Worm (Caenorhabditis elegans): Measurements from ENCODE around the gene B0310.2.

B0310.2 gene

DNA sequence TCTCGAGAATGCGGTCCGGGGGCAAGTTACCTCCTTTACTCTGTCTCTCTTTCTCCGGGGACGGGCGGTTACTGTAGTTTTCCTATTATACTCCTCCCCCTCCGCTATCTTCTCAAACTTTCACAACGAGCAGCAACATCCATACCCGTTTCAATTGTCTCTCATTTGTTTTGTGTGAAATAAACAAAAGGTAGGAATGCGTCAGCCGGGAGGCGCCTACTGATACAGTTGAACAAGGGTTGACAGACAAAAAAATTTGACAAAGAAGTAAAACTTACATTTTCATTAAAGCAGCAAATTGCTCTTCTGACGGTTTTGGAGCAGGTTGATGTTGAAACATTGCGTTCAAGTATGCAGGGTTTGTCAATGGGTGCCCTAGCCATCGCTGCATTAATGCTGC, 1.7 kb downstream of the B0310.2 start:
- TF ChIP-seq unc-62 (GFP tag; optimal IDR thresholded peaks at IDR 0.05), result no peak

DNA sequence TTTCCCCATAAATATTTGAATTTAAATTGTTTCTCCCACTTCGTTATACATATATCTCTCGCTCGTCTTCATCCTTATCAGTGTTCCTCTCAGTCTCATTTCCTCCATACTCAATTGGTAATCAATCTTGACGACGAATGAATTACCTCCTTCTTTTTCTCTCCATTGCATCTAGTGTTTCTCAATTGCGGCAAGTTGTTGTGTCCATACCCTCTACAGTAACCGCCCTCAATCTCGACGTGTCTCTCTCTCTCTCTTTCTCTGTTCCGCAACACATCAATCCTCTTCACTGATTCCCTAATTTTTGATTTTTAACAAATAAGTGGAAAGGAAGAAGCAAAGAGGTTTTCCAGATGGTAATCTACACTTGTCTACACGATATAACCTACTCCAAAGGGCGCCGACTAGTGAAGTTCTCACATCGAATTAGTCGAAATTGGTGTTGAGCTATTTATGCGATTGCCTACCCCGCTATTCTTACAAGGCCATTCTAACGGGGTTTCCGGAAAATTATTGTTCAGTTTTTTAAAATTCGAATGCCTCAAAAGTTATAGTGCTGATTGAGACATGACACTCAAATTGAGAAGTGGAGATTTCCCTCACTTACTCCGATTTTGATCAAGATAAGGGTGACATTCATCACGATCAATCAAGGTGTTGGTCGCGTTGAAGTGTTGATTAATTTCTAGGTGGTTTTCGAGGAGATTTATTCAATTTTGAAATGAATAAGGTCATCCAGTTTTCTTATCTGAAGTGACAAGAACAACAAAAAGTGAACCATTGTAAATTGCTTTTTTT, 2.5 kb downstream of the B0310.2 start:
- no peak for TF ChIP-seq unc-62 (GFP tag; optimal IDR thresholded peaks at IDR 0.05)

DNA sequence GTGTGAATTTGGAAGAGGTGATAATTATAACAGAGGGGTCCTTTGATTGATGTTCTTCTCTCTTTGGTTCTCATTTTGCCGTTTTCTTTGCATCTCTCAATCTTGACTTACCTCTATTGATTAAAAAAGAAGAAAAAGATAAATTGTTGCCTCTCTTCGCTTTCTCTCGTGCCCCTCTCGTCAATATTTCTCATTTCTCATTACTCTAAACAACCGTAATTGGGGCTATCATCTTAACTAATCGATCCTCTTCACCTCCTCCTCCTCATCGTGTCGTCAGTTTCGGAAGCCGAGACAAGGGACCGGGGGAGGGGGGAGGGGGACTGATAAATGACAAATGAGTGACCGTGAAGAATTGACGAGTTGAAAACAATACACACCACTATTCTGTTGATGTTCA, 8.1 kb downstream of the B0310.2 start:
- TF ChIP-seq unc-62 (GFP tag; optimal IDR thresholded peaks at IDR 0.05), result no peak

DNA sequence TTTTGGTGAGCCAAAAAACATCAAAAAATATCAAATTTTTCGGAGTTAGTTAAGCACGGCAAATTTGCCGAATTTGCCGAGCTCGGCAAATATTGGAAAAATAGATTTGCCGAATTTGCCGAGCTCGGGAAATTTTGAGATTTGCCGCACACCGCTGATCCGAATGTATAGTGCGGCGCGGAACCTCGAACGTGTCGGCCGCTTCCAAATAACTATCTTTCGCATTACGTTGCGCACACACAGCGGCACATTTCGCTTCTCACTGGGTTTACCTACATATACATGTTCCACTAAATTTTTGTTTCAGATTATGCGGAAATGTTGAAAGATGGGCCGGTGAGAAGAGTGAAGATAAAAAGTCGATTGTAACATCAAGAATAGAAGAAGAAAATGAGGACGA, 10.0 kb downstream of the B0310.2 start:
- TF ChIP-seq unc-62 (GFP tag; optimal IDR thresholded peaks at IDR 0.05), result no peak

DNA sequence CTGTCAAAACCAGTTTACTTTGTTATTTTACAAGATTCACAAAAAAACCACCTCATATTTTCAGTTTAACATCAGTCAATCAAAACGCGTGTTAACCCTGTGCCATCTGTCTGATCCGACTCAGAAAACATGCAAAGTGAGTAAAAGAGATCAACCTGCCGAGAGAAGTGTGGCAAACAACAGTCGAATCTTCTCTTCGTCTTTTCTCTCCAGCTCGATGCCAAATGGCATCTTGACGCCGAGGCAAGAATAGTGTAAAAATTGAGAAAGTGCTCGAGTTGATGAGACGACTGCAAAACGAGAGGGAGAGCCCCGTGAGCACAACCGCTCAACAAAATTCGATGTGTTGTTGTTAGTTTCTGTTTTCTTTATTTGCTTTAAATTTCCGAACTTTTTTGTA, 13.8 kb downstream of the B0310.2 start, which contains the start of gene B0310.1:
Gene B0310.1, plus strand, starts transcription at position 310 of the 400 bp plus-strand sequence.
- TF ChIP-seq unc-62 (GFP tag; optimal IDR thresholded peaks at IDR 0.05), result no peak

DNA sequence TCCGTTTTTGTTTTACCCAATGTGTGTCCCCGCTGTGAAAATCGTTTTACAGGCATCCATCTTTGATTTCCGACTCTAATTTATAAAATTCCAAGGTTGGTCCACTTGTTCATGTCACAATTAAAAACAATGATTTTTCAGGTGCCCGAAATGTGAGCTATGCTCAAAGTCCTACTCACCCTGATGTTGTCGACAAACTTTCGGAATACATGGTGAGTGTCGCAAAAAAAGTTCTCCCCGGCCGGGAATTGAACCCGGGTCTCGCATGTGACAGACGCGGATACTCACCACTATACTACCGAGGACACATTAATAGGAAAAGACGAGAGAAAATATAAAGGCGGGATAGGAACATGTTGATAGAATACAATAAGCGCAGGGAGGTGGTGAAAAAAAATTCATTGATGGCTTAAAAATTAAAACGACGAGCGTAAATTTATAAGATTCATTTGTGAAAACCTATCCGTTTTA, 17.1 kb downstream of the B0310.2 start, which contains the start of gene egl-17:
Gene egl-17, plus strand, starts transcription at position 51 of the 471 bp plus-strand sequence.
- TF ChIP-seq unc-62 (GFP tag; optimal IDR thresholded peaks at IDR 0.05), result no peak

DNA sequence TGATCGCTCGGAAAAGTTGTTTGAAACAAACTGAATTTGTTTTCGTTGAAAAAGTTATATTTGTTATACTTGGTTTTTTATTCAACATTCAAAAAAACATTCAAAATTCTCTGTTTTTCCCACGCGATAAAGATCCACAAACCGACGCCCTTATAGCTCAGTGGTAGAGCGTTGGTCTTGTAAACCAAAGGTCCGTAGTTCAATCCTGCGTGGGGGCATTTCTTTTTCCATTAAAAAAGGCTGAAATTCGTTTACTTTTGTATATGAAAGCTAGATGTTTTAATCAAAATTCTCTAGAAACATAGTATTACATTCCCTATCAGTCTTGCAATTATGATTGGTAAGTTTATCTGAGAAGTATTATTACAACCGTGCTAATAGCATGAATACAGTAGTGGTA, 19.1 kb downstream of the B0310.2 start:
- TF ChIP-seq unc-62 (GFP tag; optimal IDR thresholded peaks at IDR 0.05), result no peak

DNA sequence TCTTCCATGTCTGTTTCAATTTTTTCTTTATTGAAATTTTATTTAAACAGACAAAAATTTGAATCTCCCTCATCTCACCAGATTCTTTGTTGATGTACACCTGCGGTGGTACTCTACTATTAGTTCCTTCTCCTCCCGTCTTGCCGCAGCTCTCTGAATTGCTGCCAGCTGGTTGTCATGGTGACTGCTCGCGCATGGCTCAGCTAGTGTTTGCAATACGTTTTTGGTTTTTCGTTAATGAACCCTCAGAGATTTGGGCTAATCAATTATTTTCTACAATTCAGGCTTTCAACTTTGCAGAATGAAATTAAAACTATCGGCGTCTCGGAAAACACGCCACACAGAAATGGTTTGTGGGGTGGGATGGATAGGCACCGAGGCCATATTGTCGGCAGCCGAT, 25.6 kb downstream of the B0310.2 start, which contains the start of gene che-2:
Gene che-2, plus strand, starts transcription at position 301 of the 400 bp plus-strand sequence.
- no peak for TF ChIP-seq unc-62 (GFP tag; optimal IDR thresholded peaks at IDR 0.05)

DNA sequence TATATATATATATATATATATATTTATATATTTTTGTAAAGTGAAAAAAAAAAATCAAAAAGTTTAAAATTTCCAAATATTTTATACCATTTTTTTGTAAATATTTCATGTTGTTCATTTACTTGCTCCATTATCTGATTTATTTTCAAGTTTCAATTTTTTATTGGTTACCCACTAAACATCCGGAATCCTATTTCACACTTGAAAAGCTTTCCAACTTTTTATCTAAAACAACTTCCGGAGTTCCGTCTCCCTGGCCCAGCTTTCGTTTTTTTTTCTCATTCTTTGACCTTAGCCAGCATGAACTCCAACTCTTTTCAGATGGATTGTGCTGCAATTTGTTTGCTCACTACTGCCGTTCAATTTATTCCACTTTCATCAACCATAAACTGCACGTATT, 30.5 kb downstream of the B0310.2 start, which contains the start of gene F38G1.3:
Gene F38G1.3, plus strand, starts transcription at position 301 of the 400 bp plus-strand sequence.
- no peak for TF ChIP-seq unc-62 (GFP tag; optimal IDR thresholded peaks at IDR 0.05)

DNA sequence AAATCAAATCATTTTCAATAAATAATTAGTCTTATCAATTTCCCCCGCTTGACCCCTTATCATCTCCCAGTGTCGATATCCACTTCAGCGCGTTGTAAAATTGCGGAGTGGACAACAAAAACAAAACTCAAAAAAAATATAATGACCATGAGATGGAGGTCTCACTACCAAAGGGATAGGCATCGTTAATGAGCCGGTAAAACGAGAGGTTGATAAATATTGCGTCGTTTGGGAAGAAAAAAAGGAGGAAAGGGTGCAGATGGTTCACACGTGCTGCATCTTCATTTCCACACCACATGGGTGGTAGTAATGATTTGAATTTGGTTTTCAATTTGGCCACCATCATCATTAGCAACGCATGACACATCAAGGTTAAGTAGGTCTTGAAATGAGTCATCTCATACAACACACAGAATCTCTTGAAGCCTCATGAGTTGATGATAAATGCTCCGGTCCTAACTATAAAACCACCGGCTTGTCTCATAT, 39.4 kb downstream of the B0310.2 start:
- TF ChIP-seq unc-62 (GFP tag; optimal IDR thresholded peaks at IDR 0.05), result no peak

DNA sequence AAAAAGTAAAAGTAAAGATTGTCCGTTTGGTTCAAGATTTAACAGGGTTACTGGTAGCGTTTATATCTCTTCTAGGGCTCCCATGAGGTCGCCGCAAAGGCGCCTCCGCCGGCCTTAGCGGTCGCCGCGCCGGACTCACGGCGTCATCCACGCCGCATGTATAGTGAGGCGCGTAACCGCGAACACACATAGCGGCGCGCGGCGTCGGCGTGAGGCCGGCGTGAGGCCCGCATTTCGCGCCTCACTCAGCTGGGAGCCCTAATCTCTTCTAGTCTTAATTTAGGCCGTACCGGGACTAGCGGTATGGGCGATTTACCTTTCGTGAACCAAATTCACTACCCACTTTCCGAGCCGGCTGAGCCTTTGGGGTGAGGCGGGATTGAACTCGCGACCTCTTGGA, 45.1 kb downstream of the B0310.2 start:
- no peak for TF ChIP-seq unc-62 (GFP tag; optimal IDR thresholded peaks at IDR 0.05)

DNA sequence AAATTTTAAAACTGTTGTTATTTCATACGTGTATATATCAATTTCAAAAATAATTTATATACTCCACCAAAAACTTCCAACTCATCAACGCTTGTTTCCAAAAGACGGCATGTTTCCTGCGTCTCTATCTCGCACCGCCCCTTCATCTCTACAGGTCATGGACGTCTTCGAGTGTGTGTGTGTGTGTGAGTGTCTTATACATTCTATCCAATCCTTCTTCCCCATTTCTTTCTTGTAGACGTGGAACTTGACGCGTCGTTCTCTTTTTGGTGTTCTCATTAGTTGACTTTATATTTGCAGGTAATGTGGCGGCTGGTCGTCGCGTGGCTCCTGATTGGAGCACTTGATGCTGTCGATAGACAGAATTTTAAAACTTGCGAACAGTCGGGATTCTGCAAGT, 46.4 kb downstream of the B0310.2 start, which contains the start of gene aagr-4:
Gene aagr-4, plus strand, starts transcription at position 301 of the 400 bp plus-strand sequence.
- no peak for TF ChIP-seq unc-62 (GFP tag; optimal IDR thresholded peaks at IDR 0.05)

DNA sequence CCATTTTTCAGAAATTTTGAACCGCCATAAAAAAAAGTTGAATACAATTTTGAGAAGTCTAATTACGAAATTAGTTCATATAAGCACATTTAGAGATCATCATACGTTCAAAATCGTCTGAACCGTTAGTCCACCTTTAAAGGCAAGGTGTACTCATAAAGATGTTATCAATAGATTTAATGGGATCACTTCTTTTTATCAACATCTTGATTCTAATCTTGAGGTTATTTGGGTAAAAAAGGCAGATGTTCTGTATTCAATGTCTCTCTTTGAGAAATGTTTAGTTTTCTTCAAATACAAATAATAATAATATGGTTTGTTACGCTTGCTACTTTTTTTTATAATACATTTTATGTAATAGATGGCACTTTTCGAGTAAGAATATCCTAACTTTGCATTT, 47.4 kb downstream of the B0310.2 start:
- TF ChIP-seq unc-62 (GFP tag; optimal IDR thresholded peaks at IDR 0.05), result no peak

DNA sequence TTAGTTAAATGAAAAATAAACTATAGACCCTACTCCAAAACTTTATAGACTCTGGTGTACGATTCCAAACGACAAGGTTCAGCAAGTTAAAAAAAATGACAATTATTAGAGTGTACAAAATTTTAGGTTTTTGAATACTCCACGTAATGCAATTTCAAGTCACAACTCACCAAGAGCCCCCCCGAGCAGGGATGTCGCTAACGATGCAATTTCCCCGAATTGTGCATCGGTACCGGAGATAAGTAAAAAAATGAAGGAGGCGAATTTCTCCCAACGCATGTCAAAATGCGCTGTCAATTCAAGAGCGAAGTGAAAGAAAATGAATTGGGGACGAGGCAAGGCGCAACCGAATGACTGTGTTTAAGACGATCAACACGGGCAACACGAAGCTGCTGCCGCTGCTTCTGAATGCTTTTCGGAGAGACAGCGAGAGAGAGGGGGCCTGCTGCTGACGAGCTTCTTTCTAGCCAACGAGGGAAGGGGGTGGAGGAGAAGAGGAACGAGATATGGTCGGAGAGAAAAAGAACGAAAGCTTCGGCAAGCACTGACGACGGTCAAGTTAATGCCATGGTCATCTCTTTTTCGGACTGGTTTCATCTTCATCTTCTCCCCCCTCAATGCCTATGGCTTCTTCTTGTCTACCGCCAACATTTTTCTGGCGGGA, 49.5 kb downstream of the B0310.2 start, which contains the start of gene abu-12:
Gene abu-12, minus strand, starts transcription at position 472 of the 664 bp plus-strand sequence.
- no peak for TF ChIP-seq unc-62 (GFP tag; optimal IDR thresholded peaks at IDR 0.05)

All from whole organism, dauer.